Fruit fly (Drosophila melanogaster): Measurements from ENCODE around the gene pn.

DNA sequence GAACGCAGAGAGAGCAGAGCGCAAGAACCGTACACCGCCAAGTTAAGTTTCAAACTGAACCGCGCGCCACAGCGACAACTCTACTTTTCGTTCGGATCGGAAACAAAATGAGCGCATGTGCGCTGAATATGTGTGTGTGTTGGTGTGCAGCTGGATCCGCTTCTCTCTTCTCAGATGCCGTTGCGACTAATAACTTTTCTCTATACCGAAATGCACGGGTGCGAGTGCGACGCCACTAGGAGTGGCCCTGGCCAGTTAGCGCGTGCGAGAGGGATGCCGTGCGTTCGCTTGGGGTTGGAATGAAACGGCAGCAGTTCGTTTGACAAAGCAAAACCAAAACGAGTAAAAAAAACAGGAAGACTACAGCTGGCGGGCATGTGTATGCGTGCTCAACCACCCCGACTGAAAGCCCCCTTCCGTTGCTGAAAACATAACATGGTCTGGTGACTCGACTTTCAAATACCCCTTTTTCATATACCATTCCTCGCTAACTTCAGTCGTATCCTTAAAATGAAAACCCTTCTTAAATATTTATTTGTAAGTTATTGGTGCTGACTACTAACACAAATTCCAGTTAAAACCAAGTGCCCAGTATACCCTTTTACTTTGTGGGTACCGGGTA, 44.1 kb upstream of the pn start:
- peak; percentile 100 for TF ChIP-seq CG10631 (GFP tag; optimal IDR thresholded peaks at IDR 0.05)
- TF ChIP-seq Blimp-1 (GFP tag; optimal IDR thresholded peaks at IDR 0.05): peak; percentile 96
- TF ChIP-seq CG8119 (GFP tag; IDR thresholded peaks at IDR 0.05): peak; percentile 100
- peak; percentile 99 for TF ChIP-seq Smox (GFP tag; optimal IDR thresholded peaks at IDR 0.05)
- peak; percentile 100 for TF ChIP-seq Hr39 (GFP tag; optimal IDR thresholded peaks at IDR 0.05)
- TF ChIP-seq CG34406 (GFP tag; optimal IDR thresholded peaks at IDR 0.05): peak; percentile 99

Data from whole organism, prepupa.